Worm (Caenorhabditis elegans) whole organism, L4/young adult: ENCODE measurements around the gene C09G9.8.

Experiments used
- W03F9.2 ChIP-seq: fragments of 150-350 bp; optimal IDR thresholded peaks from 2 replicates; lab custom pipeline; 2014; ENCODE audit warnings: missing biosample characterization, missing genetic modification characterization
- dao-5 ChIP-seq: sonication (generic microtip); optimal IDR thresholded peaks from 2 replicates; lab custom pipeline; 2016; ENCODE audit warnings: missing genotype, missing genetic modification characterization, moderate library complexity, missing compliant biosample characterization
- him-1 ChIP-seq: sonication (generic microtip); optimal IDR thresholded peaks from 2 replicates; lab custom pipeline; 2016; ENCODE audit warnings: missing genotype, missing genetic modification reagents, missing genetic modification characterization, missing compliant biosample characterization

DNA sequence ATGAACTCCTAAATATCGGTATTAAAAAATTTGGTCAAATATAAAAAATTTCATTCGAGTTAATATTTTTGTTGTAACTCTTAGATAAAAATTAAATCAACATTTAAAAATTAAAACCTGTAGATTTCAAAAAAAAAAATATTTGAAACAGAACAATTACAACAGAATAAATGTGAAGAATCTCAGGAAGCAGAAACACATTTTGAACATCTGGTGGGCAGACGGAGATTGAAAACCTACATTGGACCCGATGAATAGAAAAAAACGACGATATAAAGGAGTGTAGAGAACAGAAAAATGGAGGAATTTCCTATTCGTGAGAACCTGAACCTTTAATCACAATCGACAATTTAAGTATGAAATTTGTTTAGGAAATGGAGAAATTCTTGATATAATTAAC lies 42.8 kb downstream of the C09G9.8 start:
- TF ChIP-seq him-1 (tag; lab: Kevin White, UChicago) (no peak), dao-5 (tag; lab: Kevin White, UChicago) (no peak), W03F9.2 (tag; lab: Kevin White, UChicago) (no peak)
